Fruit fly (Drosophila melanogaster): ENCODE data around the gene CG43155.

dm6 chrX:11506210-11506609 is 46.6 kb downstream of the CG43155 start:
- TF ChIP-seq psq (optimal IDR thresholded peaks at IDR 0.05) (no peak), ttk (optimal IDR thresholded peaks at IDR 0.05) (no peak), h (optimal IDR thresholded peaks at IDR 0.05) (no peak)
